Fruit fly (Drosophila melanogaster) S2 (cell line): ENCODE data around the gene CG11600.

ENCODE experiments used
- CG8478 ChIP-seq: fragments of >200 bp; optimal IDR thresholded peaks from 2 replicates; lab custom pipeline; 2018
- CTCF ChIP-seq, 2 experiments: fragments of >200 bp; optimal IDR thresholded peaks; 2 replicates each; lab custom pipeline; 2018

DNA sequence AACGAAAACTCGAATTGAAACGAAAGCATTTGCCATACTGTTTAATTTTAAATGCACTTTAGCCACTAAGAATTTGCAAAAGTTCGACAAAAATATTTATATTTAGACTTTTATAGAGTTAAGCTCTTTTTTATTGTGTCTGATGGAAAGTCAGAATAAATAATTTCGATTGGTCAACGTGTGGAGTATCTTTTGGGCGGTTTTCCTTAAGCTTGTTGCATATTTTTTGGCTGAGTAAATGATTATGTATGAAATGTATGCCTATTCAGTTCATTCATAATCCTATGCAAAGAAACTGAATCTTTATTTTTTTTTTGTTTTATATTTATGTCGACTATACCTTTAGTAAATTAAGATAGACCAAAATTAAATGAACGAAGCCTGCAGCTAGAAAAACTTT is 16.4 kb downstream of the CG11600 start:
- TF ChIP-seq CG8478 (no peak), CTCF (optimal IDR thresholded peaks at IDR 0.05; lab: Kevin White, UChicago) (no peak)
